Fruit fly (Drosophila melanogaster) S2 (cell line): ENCODE data around the gene CG15278.

Experiments used
- CG8478 ChIP-seq: fragments of >200 bp; optimal IDR thresholded peaks from 2 replicates; lab custom pipeline; 2018
- CTCF ChIP-seq, 2 experiments: fragments of >200 bp; optimal IDR thresholded peaks; 2 replicates each; lab custom pipeline; 2018

DNA sequence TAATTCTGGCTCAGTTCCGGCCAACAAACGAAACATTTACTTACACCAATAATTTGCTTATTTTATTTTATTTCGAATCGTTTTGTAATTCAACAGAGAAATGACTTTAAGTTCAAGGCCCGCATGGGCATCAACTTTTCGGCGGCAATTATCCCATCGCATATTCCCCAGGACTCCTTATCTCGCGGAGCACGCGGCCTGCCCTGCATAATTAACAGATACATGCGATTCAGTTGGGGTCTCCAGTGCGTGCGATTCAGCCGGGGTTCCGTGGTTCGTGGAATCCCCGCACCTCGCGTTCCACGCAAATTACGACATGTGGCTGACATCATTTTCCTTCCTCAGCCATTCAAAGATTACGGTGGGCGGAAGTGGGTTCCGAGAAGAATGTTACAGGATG lies 4.2 kb downstream of the CG15278 start, which contains the start of gene CG4480:
- no peak for TF ChIP-seq CG8478 (lab: Kevin White, UChicago)
- TF ChIP-seq CTCF (optimal IDR thresholded peaks at IDR 0.05; lab: Kevin White, UChicago): no peak
